Fruit fly (Drosophila melanogaster) whole organism, pupa: ENCODE results near the gene CG5641.

ENCODE experiments used
- CG14655 ChIP-seq: fragments of 200-800 bp; sonication (Bioruptor generic); optimal IDR thresholded peaks from 3 replicates; lab custom pipeline; 2017; ENCODE audit warnings: mild to moderate bottlenecking, missing biosample characterization, missing genetic modification reagents, missing genetic modification characterization
- D1 ChIP-seq: fragments of 200-800 bp; sonication (Bioruptor generic); optimal IDR thresholded peaks from 2 replicates; lab custom pipeline; 2018; ENCODE audit warnings: missing biosample characterization, mild to moderate bottlenecking, missing genetic modification characterization, moderate library complexity
- Pif1A ChIP-seq: fragments of 200-800 bp; sonication (Bioruptor generic); optimal IDR thresholded peaks from 3 replicates; lab custom pipeline; 2016; ENCODE audit warnings: missing biosample characterization, missing genetic modification characterization
- Snoo ChIP-seq: fragments of 200-800 bp; sonication (Bioruptor generic); optimal IDR thresholded peaks from 3 replicates; lab custom pipeline; 2017; ENCODE audit warnings: missing biosample characterization, mild to moderate bottlenecking, missing genetic modification characterization, inconsistent platforms

- TF ChIP-seq CG14655 (GFP tag; lab: Kevin White, UChicago) (no peak), Snoo (no peak), Pif1A (GFP tag; lab: Kevin White, UChicago) (no peak), D1 (tag; lab: Kevin White, UChicago) (no peak)
Measured at dm6 chr3R:12450713-12451259, 21.7 kb upstream of the CG5641 start.
